Worm (Caenorhabditis elegans) whole organism, L2 larva: Measurements from ENCODE around the gene F53C3.3.
A peak's percentile ranks its signal among the peaks of the same experiment; 100 is the strongest.

Experiments
- alr-1 ChIP-seq: fragments of 150-350 bp; optimal IDR thresholded peaks from 2 replicates; lab custom pipeline; 2014; ENCODE audit warnings: missing biosample characterization, missing genetic modification characterization
- lin-11 ChIP-seq: fragments of 150-350 bp; sonication (generic microtip); optimal IDR thresholded peaks from 2 replicates; lab custom pipeline; 2014; ENCODE audit warnings: missing biosample characterization, missing genetic modification characterization, inconsistent platforms, mixed read lengths
- mab-5 ChIP-seq: fragments of 150-350 bp; optimal IDR thresholded peaks from 2 replicates; lab custom pipeline; 2014; ENCODE audit warnings: missing biosample characterization, missing genetic modification characterization
- nhr-11 ChIP-seq: fragments of 150-350 bp; optimal IDR thresholded peaks from 2 replicates; lab custom pipeline; 2014; ENCODE audit warnings: missing biosample characterization, missing genetic modification characterization
- sma-3 ChIP-seq: sonication (generic microtip); optimal IDR thresholded peaks from 2 replicates; lab custom pipeline; 2016; ENCODE audit warnings: missing genetic modification reagents, missing genetic modification characterization, missing compliant biosample characterization
- zag-1 ChIP-seq: fragments of 150-350 bp; optimal IDR thresholded peaks from 2 replicates; lab custom pipeline; 2014; ENCODE audit warnings: missing biosample characterization, missing genetic modification characterization

ce11 chrII:3897758-3898494 is 4.7 kb upstream of the F53C3.3 start, which contains the start of gene F53C3.6:
- TF ChIP-seq mab-5 (tag; lab: Kevin White, UChicago): no peak
- no peak for TF ChIP-seq alr-1 (tag; lab: Kevin White, UChicago)
- TF ChIP-seq lin-11 (tag; lab: Kevin White, UChicago): no peak
- no peak for TF ChIP-seq nhr-11 (tag; lab: Kevin White, UChicago)
- peak; percentile 65 for TF ChIP-seq zag-1 (tag; lab: Kevin White, UChicago)
- peak; percentile 13 for TF ChIP-seq sma-3 (GFP tag; lab: Kevin White, UChicago)
